Worm (Caenorhabditis elegans): Measurements from ENCODE around the gene F44D12.16.

F44D12.16 gene

DNA sequence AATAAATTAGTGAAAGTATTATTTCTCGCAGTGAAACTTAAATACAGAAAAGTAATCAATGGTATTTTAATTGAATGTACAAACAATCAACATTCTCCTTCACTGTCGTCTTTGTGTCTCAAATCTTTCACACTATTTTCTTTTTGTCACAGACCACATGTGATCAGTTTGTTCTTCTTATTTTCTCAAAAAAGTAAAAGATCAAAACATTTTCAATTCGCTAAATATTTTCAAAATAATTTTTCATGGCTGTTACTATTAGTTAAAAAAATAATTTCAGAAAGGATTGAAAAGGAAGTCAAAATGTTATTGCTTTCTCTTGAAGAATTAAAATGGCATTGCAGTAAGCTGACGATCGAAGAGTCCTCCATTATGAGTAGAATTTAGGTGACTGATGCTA lies 11.9 kb downstream of the F44D12.16 start, which contains the start of gene dhs-31:
TSS of gene dhs-31 (minus strand) at position 101 of the 400 bp plus-strand sequence.
- no peak for TF ChIP-seq tag-97 (GFP tag; IDR thresholded peaks at IDR 0.05)
- no peak for TF ChIP-seq nhr-77 (tag; optimal IDR thresholded peaks at IDR 0.05)
- TF ChIP-seq php-3 (GFP tag; IDR thresholded peaks at IDR 0.05) = no peak
- no peak for TF ChIP-seq unc-39 (tag; optimal IDR thresholded peaks at IDR 0.05)
- no peak for TF ChIP-seq ztf-7 (tag; optimal IDR thresholded peaks at IDR 0.05)
- no peak for TF ChIP-seq ZK546.5 (tag; optimal IDR thresholded peaks at IDR 0.05)
- TF ChIP-seq madf-9 (GFP tag; conservative IDR thresholded peaks at IDR 0.05) = no peak
- TF ChIP-seq vab-7 (GFP tag; IDR thresholded peaks at IDR 0.05) = no peak
- no peak for TF ChIP-seq lin-13 (GFP tag; optimal IDR thresholded peaks at IDR 0.05)
- TF ChIP-seq ztf-11 (tag; optimal IDR thresholded peaks at IDR 0.05) = no peak
- TF ChIP-seq lin-38 (GFP tag; IDR thresholded peaks at IDR 0.05) = no peak
- no peak for TF ChIP-seq dpl-1 (GFP tag; optimal IDR thresholded peaks at IDR 0.05)
- no peak for TF ChIP-seq unc-130 (GFP tag; optimal IDR thresholded peaks at IDR 0.05)
- no peak for TF ChIP-seq F37D6.2 (tag; optimal IDR thresholded peaks at IDR 0.05)
- no peak for TF ChIP-seq zag-1 (tag; optimal IDR thresholded peaks at IDR 0.05)

DNA sequence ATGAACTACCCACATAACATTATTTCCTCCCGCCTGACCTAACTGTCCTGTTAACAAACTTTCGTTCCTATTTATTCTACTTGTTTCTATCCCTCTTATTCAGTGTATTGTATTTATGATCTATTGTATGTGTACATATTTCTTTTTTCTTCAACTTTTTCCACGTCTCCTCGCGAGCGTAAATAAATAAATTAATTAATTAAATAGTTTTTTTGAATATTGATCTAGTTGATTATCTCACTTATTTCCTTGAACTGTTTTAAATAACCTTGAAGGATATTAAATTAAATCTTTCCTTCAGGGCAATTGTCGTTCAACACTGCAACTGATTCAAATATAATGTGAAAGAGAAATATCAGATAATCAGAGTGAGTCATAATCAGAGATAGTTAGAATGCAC lies 14.0 kb downstream of the F44D12.16 start, which contains the start of gene frk-1:
TSS of gene frk-1 (plus strand) at position 301 of the 400 bp plus-strand sequence.
- TF ChIP-seq aha-1 (tag) = peak; percentile 73
- TF ChIP-seq nhr-10 (tag; optimal IDR thresholded peaks at IDR 0.05) = no peak

ce11 chrIV:10046005-10046404 lies 17.1 kb downstream of the F44D12.16 start:
- TF ChIP-seq aha-1 (tag) = peak; percentile 14
- no peak for TF ChIP-seq lir-3 (tag; optimal IDR thresholded peaks at IDR 0.05)
- TF ChIP-seq hif-1 (tag; optimal IDR thresholded peaks at IDR 0.05) = no peak
- no peak for TF ChIP-seq Y105C5A.15 (GFP tag; IDR thresholded peaks at IDR 0.05)
- no peak for TF ChIP-seq tag-97 (GFP tag; IDR thresholded peaks at IDR 0.05)
- no peak for TF ChIP-seq Y75B8A.6 (GFP tag; IDR thresholded peaks at IDR 0.05)
- no peak for TF ChIP-seq dmd-9 (GFP tag; IDR thresholded peaks at IDR 0.05)
- TF ChIP-seq pha-4 (GFP tag; IDR thresholded peaks at IDR 0.05) = no peak
- no peak for TF ChIP-seq pha-4 (tag; optimal IDR thresholded peaks at IDR 0.05)
- no peak for TF ChIP-seq nhr-76 (tag; optimal IDR thresholded peaks at IDR 0.05)
- TF ChIP-seq ces-1 (GFP tag; optimal IDR thresholded peaks at IDR 0.05) = no peak
- no peak for TF ChIP-seq mxl-2 (GFP tag; conservative IDR thresholded peaks at IDR 0.05)
- TF ChIP-seq daf-16 (GFP tag; optimal IDR thresholded peaks at IDR 0.05) = peak in 1 of 2 experiments; percentile 35
- TF ChIP-seq daf-16 (tag; optimal IDR thresholded peaks at IDR 0.05) = no peak
- peak in 1 of 2 experiments; percentile 77 for TF ChIP-seq unc-62 (GFP tag; optimal IDR thresholded peaks at IDR 0.05 in 1 of 2)
- no peak for TF ChIP-seq unc-62 (tag; optimal IDR thresholded peaks at IDR 0.05)
- TF ChIP-seq zfp-2 (tag; optimal IDR thresholded peaks at IDR 0.05) = no peak
- TF ChIP-seq php-3 (GFP tag; IDR thresholded peaks at IDR 0.05) = no peak
- peak; percentile 23 for TF ChIP-seq nhr-11 (tag; optimal IDR thresholded peaks at IDR 0.05)
- TF ChIP-seq unc-130 (GFP tag; optimal IDR thresholded peaks at IDR 0.05) = no peak
- no peak for TF ChIP-seq zag-1 (tag; optimal IDR thresholded peaks at IDR 0.05)
- TF ChIP-seq lin-13 (GFP tag; optimal IDR thresholded peaks at IDR 0.05) = no peak

- TF ChIP-seq tag-97 (GFP tag; IDR thresholded peaks at IDR 0.05) (no peak), madf-9 (GFP tag; conservative IDR thresholded peaks at IDR 0.05) (no peak), attf-4 (tag; optimal IDR thresholded peaks at IDR 0.05) (no peak), vab-7 (GFP tag; IDR thresholded peaks at IDR 0.05) (no peak), lim-7 (GFP tag; IDR thresholded peaks at IDR 0.05) (no peak), F10B5.3 (tag; optimal IDR thresholded peaks at IDR 0.05) (no peak)
Observed at ce11 chrIV:10047108-10047507, 18.2 kb downstream of the F44D12.16 start, which contains the start of gene T04B2.3. Gene T04B2.3, plus strand, starts transcription at chrIV:10047408.

DNA sequence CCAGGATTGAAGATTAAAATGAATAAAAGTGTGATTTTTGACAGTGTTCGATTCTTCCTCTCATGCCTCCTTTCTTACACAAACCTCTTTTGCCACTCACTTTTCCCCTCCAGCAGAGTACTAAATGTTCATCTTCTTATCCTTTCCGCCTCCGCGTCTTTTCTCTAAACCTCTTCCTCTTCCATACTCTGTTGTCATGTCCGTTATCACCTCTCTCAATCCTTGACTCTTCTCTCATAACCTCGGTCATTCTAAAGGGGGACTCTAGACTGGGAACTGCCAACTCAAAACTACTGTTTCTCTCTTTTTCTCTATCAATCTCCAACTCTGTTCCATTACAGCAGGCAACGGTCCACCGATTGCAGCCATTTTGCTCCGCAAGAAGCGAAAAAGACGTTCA lies 19.4 kb downstream of the F44D12.16 start:
- TF ChIP-seq D1046.2 (GFP tag; IDR thresholded peaks at IDR 0.05) = no peak
- no peak for TF ChIP-seq T26A8.4 (GFP tag; IDR thresholded peaks at IDR 0.05)
- TF ChIP-seq mxl-3 (GFP tag; optimal IDR thresholded peaks at IDR 0.05) = no peak
- TF ChIP-seq lin-13 (GFP tag; optimal IDR thresholded peaks at IDR 0.05) = no peak
- peak; percentile 54 for TF ChIP-seq nhr-11 (tag; optimal IDR thresholded peaks at IDR 0.05)
